Worm (Caenorhabditis elegans) whole organism, late embryonic: ENCODE measurements around the gene ufc-1.

Experiments
- F13H6.1 ChIP-seq: sonication (generic microtip); optimal IDR thresholded peaks from 2 replicates; lab custom pipeline; 2016; ENCODE audit warnings: missing genetic modification characterization, missing compliant biosample characterization
- T23F11.4 ChIP-seq: fragments of 200-800 bp; sonication (Bioruptor generic); optimal IDR thresholded peaks from 2 replicates; lab custom pipeline; 2018; ENCODE audit warnings: mild to moderate bottlenecking, missing genetic modification characterization, missing compliant biosample characterization
- Y22D7AL.16 ChIP-seq: sonication (generic microtip); optimal IDR thresholded peaks from 2 replicates; lab custom pipeline; 2016; ENCODE audit warnings: missing genetic modification characterization, missing compliant biosample characterization
- ceh-18 ChIP-seq: sonication (generic microtip); optimal IDR thresholded peaks from 2 replicates; lab custom pipeline; 2016; ENCODE audit warnings: missing genetic modification characterization, missing compliant biosample characterization
- ceh-19 ChIP-seq: fragments of 200-800 bp; sonication (Bioruptor generic); optimal IDR thresholded peaks from 2 replicates; lab custom pipeline; 2018; ENCODE audit warnings: mild to moderate bottlenecking, missing genetic modification characterization, missing compliant biosample characterization
- ceh-22 ChIP-seq: sonication (generic microtip); optimal IDR thresholded peaks from 2 replicates; lab custom pipeline; 2017; ENCODE audit warnings: missing biosample characterization, missing genetic modification characterization
- ceh-45 ChIP-seq: fragments of 200-800 bp; sonication (Bioruptor generic); IDR thresholded peaks from 2 replicates; pipeline ENCODE4 v1.3.6; 2022; ENCODE audit warnings: missing genetic modification reagents, missing genetic modification characterization, missing compliant biosample characterization
- ceh-48 ChIP-seq: sonication (generic microtip); optimal IDR thresholded peaks from 2 replicates; lab custom pipeline; 2016; ENCODE audit warnings: missing genetic modification characterization, inconsistent platforms, missing compliant biosample characterization
- ceh-9 ChIP-seq: sonication (generic microtip); optimal IDR thresholded peaks from 2 replicates; lab custom pipeline; 2016; ENCODE audit warnings: mild to moderate bottlenecking, missing genetic modification characterization, inconsistent platforms, missing compliant biosample characterization
- che-1 ChIP-seq: sonication (generic microtip); optimal IDR thresholded peaks from 2 replicates; lab custom pipeline; 2016; ENCODE audit warnings: mild to moderate bottlenecking, missing genetic modification characterization, missing compliant biosample characterization
- elt-2 ChIP-seq: sonication (generic microtip); optimal IDR thresholded peaks from 2 replicates; lab custom pipeline; 2016; ENCODE audit warnings: missing genetic modification reagents, missing genetic modification characterization, missing compliant biosample characterization
- elt-4 ChIP-seq: sonication (generic microtip); optimal IDR thresholded peaks from 2 replicates; lab custom pipeline; 2016; ENCODE audit warnings: missing genetic modification characterization, missing compliant biosample characterization
- ets-4 ChIP-seq: sonication (generic microtip); optimal IDR thresholded peaks from 2 replicates; lab custom pipeline; 2016; ENCODE audit warnings: missing genetic modification characterization, missing compliant biosample characterization
- fkh-10 ChIP-seq: fragments of 150-350 bp; optimal IDR thresholded peaks from 2 replicates; lab custom pipeline; 2014; ENCODE audit warnings: missing biosample characterization, missing genetic modification reagents, missing genetic modification characterization
- fkh-6 ChIP-seq: sonication (generic microtip); optimal IDR thresholded peaks from 2 replicates; lab custom pipeline; 2016; ENCODE audit warnings: missing genetic modification characterization, missing compliant biosample characterization
- gmeb-2 ChIP-seq: sonication (generic microtip); optimal IDR thresholded peaks from 2 replicates; lab custom pipeline; 2016; ENCODE audit warnings: missing genetic modification characterization, inconsistent platforms, missing compliant biosample characterization
- hlh-13 ChIP-seq: fragments of 200-800 bp; sonication (Bioruptor generic); optimal IDR thresholded peaks from 2 replicates; lab custom pipeline; 2018; ENCODE audit warnings: mild to moderate bottlenecking, missing genetic modification characterization, missing compliant biosample characterization
- hlh-15 ChIP-seq: sonication (generic microtip); optimal IDR thresholded peaks from 2 replicates; lab custom pipeline; 2016; ENCODE audit warnings: missing genetic modification characterization, missing compliant biosample characterization
- hlh-6 ChIP-seq: sonication (generic microtip); optimal IDR thresholded peaks from 2 replicates; lab custom pipeline; 2016; ENCODE audit warnings: missing genotype, missing genetic modification characterization, missing compliant biosample characterization
- hlh-8 ChIP-seq: sonication (generic microtip); optimal IDR thresholded peaks from 2 replicates; lab custom pipeline; 2016; ENCODE audit warnings: missing genotype, missing genetic modification characterization, missing compliant biosample characterization
- lim-6 ChIP-seq: sonication (generic microtip); optimal IDR thresholded peaks from 2 replicates; lab custom pipeline; 2016; ENCODE audit warnings: missing genetic modification characterization, missing compliant biosample characterization
- lin-11 ChIP-seq: fragments of 200-800 bp; sonication (Bioruptor generic); optimal IDR thresholded peaks from 2 replicates; lab custom pipeline; 2018; ENCODE audit warnings: mild to moderate bottlenecking, missing genetic modification characterization, missing compliant biosample characterization
- madf-2 ChIP-seq: sonication (generic microtip); optimal IDR thresholded peaks from 2 replicates; lab custom pipeline; 2017; ENCODE audit warnings: missing genetic modification characterization, missing compliant biosample characterization
- mec-3 ChIP-seq: sonication (generic microtip); optimal IDR thresholded peaks from 2 replicates; lab custom pipeline; 2016; ENCODE audit warnings: borderline replicate concordance, missing genetic modification characterization, missing compliant biosample characterization
- nfya-1 ChIP-seq: sonication (generic microtip); optimal IDR thresholded peaks from 2 replicates; lab custom pipeline; 2017; ENCODE audit warnings: missing genetic modification characterization, mild to moderate bottlenecking, missing compliant biosample characterization, antibody characterized with exemption, moderate library complexity
- odd-2 ChIP-seq: sonication (generic microtip); optimal IDR thresholded peaks from 2 replicates; lab custom pipeline; 2017; ENCODE audit warnings: antibody characterized with exemption, mild to moderate bottlenecking, missing genetic modification characterization, missing compliant biosample characterization
- pag-3 ChIP-seq: sonication (generic microtip); optimal IDR thresholded peaks from 2 replicates; lab custom pipeline; 2016; ENCODE audit warnings: missing compliant biosample characterization, missing genetic modification characterization, borderline replicate concordance
- pat-9 ChIP-seq: fragments of 200-800 bp; sonication (Bioruptor generic); optimal IDR thresholded peaks from 2 replicates; lab custom pipeline; 2018; ENCODE audit warnings: mild to moderate bottlenecking, missing genetic modification characterization, moderate library complexity, missing compliant biosample characterization
- pha-2 ChIP-seq: sonication (generic microtip); optimal IDR thresholded peaks from 2 replicates; lab custom pipeline; 2017; ENCODE audit warnings: mild to moderate bottlenecking, missing genetic modification characterization, missing compliant biosample characterization
- pha-4 ChIP-seq: fragments of 150-350 bp; optimal IDR thresholded peaks from 2 replicates; lab custom pipeline; 2018; ENCODE audit warnings: missing biosample characterization, missing genetic modification reagents, missing genetic modification characterization
- pros-1 ChIP-seq: fragments of 150-350 bp; optimal IDR thresholded peaks from 2 replicates; lab custom pipeline; 2014; ENCODE audit warnings: missing biosample characterization, missing genetic modification reagents, missing genetic modification characterization
- ref-2 ChIP-seq: sonication (generic microtip); optimal IDR thresholded peaks from 2 replicates; lab custom pipeline; 2016; ENCODE audit warnings: missing genetic modification characterization, missing compliant biosample characterization
- rnt-1 ChIP-seq: sonication (generic microtip); optimal IDR thresholded peaks from 2 replicates; lab custom pipeline; 2016; ENCODE audit warnings: missing genetic modification characterization, missing compliant biosample characterization
- sdc-2 ChIP-seq: sonication (generic microtip); optimal IDR thresholded peaks from 2 replicates; lab custom pipeline; 2016; ENCODE audit warnings: missing genotype, missing genetic modification characterization, missing compliant biosample characterization
- syd-9 ChIP-seq: sonication (generic microtip); optimal IDR thresholded peaks from 2 replicates; lab custom pipeline; 2016; ENCODE audit warnings: mild to moderate bottlenecking, missing genetic modification characterization, moderate library complexity, missing compliant biosample characterization
- tbx-7 ChIP-seq: sonication (generic microtip); optimal IDR thresholded peaks from 2 replicates; lab custom pipeline; 2016; ENCODE audit warnings: missing genotype, missing genetic modification characterization, missing compliant biosample characterization
- ttx-3 ChIP-seq: sonication (generic microtip); optimal IDR thresholded peaks from 2 replicates; lab custom pipeline; 2016; ENCODE audit warnings: missing genetic modification reagents, missing genetic modification characterization, missing compliant biosample characterization
- unc-3 ChIP-seq, 2 experiments: fragments of 200-800 bp in 1 of 2; sonication (Bioruptor generic) in 1 of 2; sonication (generic microtip) in 1 of 2; conservative IDR thresholded peaks in 1 of 2; optimal IDR thresholded peaks in 1 of 2; 2 replicates each; pipeline versions ENCODE4 v1.3.6 to Lab custom; 2016 to 2022; ENCODE audit warnings: missing compliant biosample characterization in 2 of 2, missing genetic modification characterization in 2 of 2, missing genetic modification reagents in 1 of 2
- zip-5 ChIP-seq: sonication (generic microtip); optimal IDR thresholded peaks from 2 replicates; lab custom pipeline; 2016; ENCODE audit warnings: missing genetic modification characterization, missing compliant biosample characterization
- ztf-16 ChIP-seq: sonication (generic microtip); optimal IDR thresholded peaks from 2 replicates; lab custom pipeline; 2017; ENCODE audit warnings: missing genetic modification characterization, missing compliant biosample characterization

ufc-1 gene

DNA sequence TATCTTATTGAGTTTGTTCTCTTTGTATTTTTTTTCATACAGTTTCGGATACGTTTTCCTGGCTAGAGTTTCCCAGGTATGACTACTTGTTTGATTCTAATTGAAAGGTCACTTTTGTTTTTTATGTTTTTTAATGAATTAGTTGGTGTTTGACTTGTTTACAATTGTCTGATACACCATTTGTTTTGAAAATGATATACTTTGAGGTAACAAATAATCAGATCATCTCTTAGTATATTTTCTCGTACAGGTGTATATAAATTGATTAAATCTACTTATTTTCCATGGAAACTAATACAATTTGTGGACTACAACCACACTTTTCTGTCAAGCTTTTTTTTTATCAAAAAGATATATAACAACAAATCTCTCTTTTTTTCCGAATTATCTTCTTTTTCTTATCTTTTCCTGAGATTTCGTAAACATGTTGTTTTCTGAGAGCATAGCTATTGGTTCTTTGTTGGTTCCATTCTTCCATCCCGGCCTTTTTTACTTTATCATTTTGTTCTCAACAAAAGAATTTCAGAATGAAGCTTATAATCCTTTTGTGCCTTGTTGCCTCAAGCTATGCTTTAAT is 1.4 kb upstream of the ufc-1 start, which contains the start of gene ttr-5:
Gene ttr-5, plus strand, starts transcription at position 527 of the 577 bp plus-strand sequence.
- no peak for TF ChIP-seq hlh-15 (tag; lab: Kevin White, UChicago)
- no peak for TF ChIP-seq syd-9 (tag; lab: Kevin White, UChicago)
- no peak for TF ChIP-seq gmeb-2
- no peak for TF ChIP-seq lin-11
- no peak for TF ChIP-seq ztf-16 (tag; lab: Kevin White, UChicago)
- no peak for TF ChIP-seq ceh-19 (GFP tag; lab: Kevin White, UChicago)
- no peak for TF ChIP-seq ceh-18 (tag; lab: Kevin White, UChicago)
- TF ChIP-seq ceh-22 = no peak

DNA sequence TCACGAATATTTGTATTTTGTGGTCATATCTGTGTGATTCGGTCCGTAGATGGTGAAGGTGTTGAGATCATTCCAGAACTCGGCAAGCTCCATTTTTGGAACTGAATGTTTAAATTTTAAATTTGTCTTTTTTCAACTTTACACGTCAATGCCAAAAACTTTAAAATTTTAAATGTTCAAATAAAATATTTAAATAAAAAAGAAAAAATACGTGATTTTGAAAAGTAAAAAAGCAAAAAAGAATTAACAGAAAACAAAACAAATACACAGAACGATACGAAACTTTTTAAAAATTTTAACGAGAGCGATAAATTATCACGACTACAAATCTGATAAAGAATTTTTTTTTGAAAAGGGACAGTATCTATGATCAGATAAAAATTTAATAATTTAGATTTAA is 2.9 kb downstream of the ufc-1 start, which contains the start of gene elo-4:
Gene elo-4, minus strand, starts transcription at position 101 of the 400 bp plus-strand sequence.
- TF ChIP-seq tbx-7 (tag; lab: Kevin White, UChicago) = no peak
- TF ChIP-seq madf-2 (tag; lab: Kevin White, UChicago) = no peak
- TF ChIP-seq fkh-10 = no peak
- no peak for TF ChIP-seq rnt-1 (tag; lab: Kevin White, UChicago)
- no peak for TF ChIP-seq che-1
- no peak for TF ChIP-seq unc-3 (GFP tag; conservative IDR thresholded peaks at IDR 0.05; lab: Robert Waterston, UW)
- no peak for TF ChIP-seq unc-3 (tag; optimal IDR thresholded peaks at IDR 0.05; lab: Kevin White, UChicago)
- TF ChIP-seq elt-2 (tag; lab: Kevin White, UChicago) = no peak
- no peak for TF ChIP-seq pros-1 (tag; lab: Kevin White, UChicago)
- TF ChIP-seq sdc-2 (tag; lab: Kevin White, UChicago) = no peak

- TF ChIP-seq ttx-3 (no peak), ceh-45 (no peak), ets-4 (tag; lab: Kevin White, UChicago) (no peak), pha-4 (tag; lab: Kevin White, UChicago) (no peak), ceh-19 (GFP tag; lab: Kevin White, UChicago) (no peak), lim-6 (tag; lab: Kevin White, UChicago) (no peak), odd-2 (tag; lab: Kevin White, UChicago) (no peak), fkh-6 (tag; lab: Kevin White, UChicago) (no peak), sdc-2 (tag; lab: Kevin White, UChicago) (no peak), elt-4 (no peak), hlh-15 (tag; lab: Kevin White, UChicago) (no peak), madf-2 (tag; lab: Kevin White, UChicago) (no peak), ceh-48 (no peak), nfya-1 (no peak), T23F11.4 (GFP tag; lab: Kevin White, UChicago) (no peak), hlh-6 (tag; lab: Kevin White, UChicago) (no peak), hlh-8 (tag; lab: Kevin White, UChicago) (no peak), F13H6.1 (tag; lab: Kevin White, UChicago) (no peak), zip-5 (tag; lab: Kevin White, UChicago) (no peak), ceh-18 (tag; lab: Kevin White, UChicago) (no peak)
These were observed 3.8 kb downstream of the ufc-1 start for ce11 chrIII:9335076-9335475.

ce11 chrIII:9336807-9337206 is 5.5 kb downstream of the ufc-1 start:
- TF ChIP-seq Y22D7AL.16 (tag; lab: Kevin White, UChicago) (no peak), ceh-19 (GFP tag; lab: Kevin White, UChicago) (no peak), ceh-48 (no peak), madf-2 (tag; lab: Kevin White, UChicago) (no peak), pha-2 (tag; lab: Kevin White, UChicago) (no peak), pat-9 (tag; lab: Kevin White, UChicago) (no peak), pag-3 (tag; lab: Kevin White, UChicago) (no peak), hlh-13 (no peak), elt-4 (no peak), pha-4 (tag; lab: Kevin White, UChicago) (no peak), hlh-15 (tag; lab: Kevin White, UChicago) (no peak), F13H6.1 (tag; lab: Kevin White, UChicago) (no peak), ref-2 (tag; lab: Kevin White, UChicago) (no peak), ceh-9 (tag; lab: Kevin White, UChicago) (no peak), pros-1 (tag; lab: Kevin White, UChicago) (no peak), mec-3 (tag; lab: Kevin White, UChicago) (no peak), ceh-22 (no peak), fkh-10 (no peak)
